Worm (Caenorhabditis elegans) whole organism, L4 larva: ENCODE data around the gene smc-5.

Source experiments
- D1046.2 ChIP-seq: fragments of 200-800 bp; sonication (Bioruptor generic); IDR thresholded peaks from 2 replicates; pipeline ENCODE4 v1.3.6; 2022; ENCODE audit warnings: missing genetic modification characterization, missing compliant biosample characterization
- F26F4.8 ChIP-seq: fragments of 200-800 bp; sonication (Bioruptor generic); conservative IDR thresholded peaks from 2 replicates; pipeline ENCODE4 v1.3.6; 2022; ENCODE audit warnings: missing genetic modification characterization, missing compliant biosample characterization
- R02D3.7 ChIP-seq: fragments of 150-350 bp; sonication (generic microtip); optimal IDR thresholded peaks from 3 replicates; lab custom pipeline; 2014; ENCODE audit warnings: missing biosample characterization, missing genetic modification characterization
- T20F7.1 ChIP-seq: fragments of 200-800 bp; sonication (Bioruptor generic); optimal IDR thresholded peaks from 2 replicates; lab custom pipeline; 2018; ENCODE audit warnings: mild to moderate bottlenecking, missing genetic modification characterization, missing compliant biosample characterization
- Y48G9A.11 ChIP-seq: fragments of 200-800 bp; sonication (Bioruptor generic); IDR thresholded peaks from 2 replicates; pipeline ENCODE4 v1.3.6; 2022; ENCODE audit warnings: missing genetic modification reagents, missing genetic modification characterization, missing compliant biosample characterization
- Y75B8A.6 ChIP-seq: fragments of 200-800 bp; sonication (Bioruptor generic); IDR thresholded peaks from 2 replicates; pipeline ENCODE4 v1.3.6; 2022; ENCODE audit warnings: missing genetic modification reagents, missing genetic modification characterization, missing compliant biosample characterization
- ZK337.2 ChIP-seq: fragments of 200-800 bp; sonication (Bioruptor generic); IDR thresholded peaks from 2 replicates; pipeline ENCODE4 v1.3.6; 2022; ENCODE audit warnings: missing genetic modification reagents, missing genetic modification characterization, missing compliant biosample characterization
- aha-1 ChIP-seq: fragments of 150-350 bp; peaks from one replicate; lab custom pipeline; 2014; ENCODE audit warnings: missing biosample characterization, missing genetic modification characterization
- aly-2 ChIP-seq: sonication (generic microtip); optimal IDR thresholded peaks from 2 replicates; lab custom pipeline; 2018; ENCODE audit warnings: missing biosample characterization, missing genetic modification characterization
- arid-1 ChIP-seq: fragments of 200-800 bp; sonication (Bioruptor generic); conservative IDR thresholded peaks from 2 replicates; pipeline ENCODE4 v1.3.6; 2022; ENCODE audit warnings: missing genetic modification reagents, missing genetic modification characterization, missing compliant biosample characterization
- ceh-28 ChIP-seq: fragments of 150-350 bp; optimal IDR thresholded peaks from 2 replicates; lab custom pipeline; 2014; ENCODE audit warnings: missing biosample characterization, missing genetic modification reagents, missing genetic modification characterization
- ceh-82 ChIP-seq: sonication (generic microtip); optimal IDR thresholded peaks from 2 replicates; lab custom pipeline; 2017; ENCODE audit warnings: missing biosample characterization, missing genetic modification characterization
- ces-1 ChIP-seq: fragments of 150-350 bp; sonication (generic microtip); optimal IDR thresholded peaks from 4 replicates; lab custom pipeline; 2014; ENCODE audit warnings: missing biosample characterization, missing genetic modification reagents, missing genetic modification characterization
- cey-2 ChIP-seq: sonication (generic microtip); optimal IDR thresholded peaks from 3 replicates; lab custom pipeline; 2017; ENCODE audit warnings: missing genetic modification characterization, mild to moderate bottlenecking, missing compliant biosample characterization, antibody characterized with exemption, borderline replicate concordance; ENCODE audit not compliant: insufficient read depth
- daf-19 ChIP-seq: fragments of 200-800 bp; sonication (Bioruptor generic); conservative IDR thresholded peaks from 2 replicates; pipeline ENCODE4 v1.3.6; 2022; ENCODE audit warnings: missing genetic modification characterization, missing compliant biosample characterization
- duxl-1 ChIP-seq: sonication (generic microtip); optimal IDR thresholded peaks from 2 replicates; lab custom pipeline; 2016; ENCODE audit warnings: mild to moderate bottlenecking, missing genetic modification characterization, moderate library complexity, missing compliant biosample characterization; ENCODE audit not compliant: poor library complexity
- dve-1 ChIP-seq: sonication (generic microtip); optimal IDR thresholded peaks from 2 replicates; lab custom pipeline; 2017; ENCODE audit warnings: antibody characterized with exemption, mild to moderate bottlenecking, missing genetic modification characterization, missing compliant biosample characterization; ENCODE audit not compliant: insufficient read depth
- egl-27 ChIP-seq: sonication (generic microtip); optimal IDR thresholded peaks from 3 replicates; lab custom pipeline; 2017; ENCODE audit warnings: missing biosample characterization, missing genetic modification reagents, missing genetic modification characterization
- fkh-10 ChIP-seq: fragments of 150-350 bp; optimal IDR thresholded peaks from 2 replicates; lab custom pipeline; 2014; ENCODE audit warnings: missing biosample characterization, missing genetic modification reagents, missing genetic modification characterization
- fos-1 ChIP-seq: fragments of 150-350 bp; optimal IDR thresholded peaks from 2 replicates; lab custom pipeline; 2014; ENCODE audit warnings: missing biosample characterization, missing genetic modification characterization
- lim-7 ChIP-seq: fragments of 200-800 bp; sonication (Bioruptor generic); IDR thresholded peaks from 2 replicates; pipeline ENCODE4 v1.3.6; 2022; ENCODE audit warnings: missing genetic modification characterization, missing compliant biosample characterization
- lin-1 ChIP-seq: fragments of 200-800 bp; sonication (Bioruptor generic); IDR thresholded peaks from 2 replicates; pipeline ENCODE4 v1.3.6; 2022; ENCODE audit warnings: missing genetic modification reagents, missing genetic modification characterization, missing compliant biosample characterization
- lin-15B ChIP-seq: fragments of 150-350 bp; sonication (generic microtip); optimal IDR thresholded peaks from 3 replicates; lab custom pipeline; 2014; ENCODE audit warnings: missing biosample characterization, missing genetic modification characterization
- lin-29 ChIP-seq: fragments of 200-800 bp; sonication (Bioruptor generic); IDR thresholded peaks from 2 replicates; pipeline ENCODE4 v1.3.6; 2022; ENCODE audit warnings: missing genetic modification reagents, missing genetic modification characterization, missing compliant biosample characterization
- lin-39 ChIP-seq: fragments of 150-350 bp; optimal IDR thresholded peaks from 2 replicates; lab custom pipeline; 2014; ENCODE audit warnings: missing biosample characterization, missing genetic modification reagents, missing genetic modification characterization
- madf-9 ChIP-seq: fragments of 200-800 bp; sonication (Bioruptor generic); conservative IDR thresholded peaks from 2 replicates; pipeline ENCODE4 v1.3.6; 2022; ENCODE audit warnings: missing genetic modification reagents, missing genetic modification characterization, missing compliant biosample characterization
- mdt-29 ChIP-seq: fragments of 200-800 bp; sonication (Bioruptor generic); IDR thresholded peaks from 2 replicates; pipeline ENCODE4 v1.3.6; 2022; ENCODE audit warnings: missing genetic modification reagents, missing genetic modification characterization, missing compliant biosample characterization
- mxl-3 ChIP-seq: fragments of 200-800 bp; sonication (Bioruptor generic); optimal IDR thresholded peaks from 2 replicates; lab custom pipeline; 2018; ENCODE audit warnings: mild to moderate bottlenecking, missing genetic modification characterization, missing compliant biosample characterization
- nhr-102 ChIP-seq: sonication (generic microtip); optimal IDR thresholded peaks from 2 replicates; lab custom pipeline; 2016; ENCODE audit warnings: mild to moderate bottlenecking, missing genetic modification characterization, moderate library complexity, missing compliant biosample characterization
- nhr-25 ChIP-seq: sonication (generic microtip); optimal IDR thresholded peaks from 2 replicates; lab custom pipeline; 2017; ENCODE audit warnings: missing genetic modification characterization, mild to moderate bottlenecking, missing compliant biosample characterization, antibody characterized with exemption, moderate library complexity, borderline replicate concordance; ENCODE audit not compliant: insufficient read depth
- nhr-28 ChIP-seq: fragments of 150-350 bp; optimal IDR thresholded peaks from 2 replicates; lab custom pipeline; 2014; ENCODE audit warnings: missing biosample characterization, missing genetic modification characterization
- nhr-48 ChIP-seq: sonication (generic microtip); optimal IDR thresholded peaks from 2 replicates; lab custom pipeline; 2016; ENCODE audit warnings: mild to moderate bottlenecking, missing genetic modification characterization, missing compliant biosample characterization
- rbr-2 ChIP-seq: sonication (generic microtip); optimal IDR thresholded peaks from 2 replicates; lab custom pipeline; 2016; ENCODE audit warnings: missing genotype, missing genetic modification characterization, missing compliant biosample characterization
- sdz-12 ChIP-seq: fragments of 200-800 bp; sonication (Bioruptor generic); optimal IDR thresholded peaks from 2 replicates; lab custom pipeline; 2018; ENCODE audit warnings: mild to moderate bottlenecking, missing genetic modification characterization, missing compliant biosample characterization
- set-16 ChIP-seq: fragments of 200-800 bp; sonication (Bioruptor generic); IDR thresholded peaks from 2 replicates; pipeline ENCODE4 v1.3.6; 2022; ENCODE audit warnings: missing genetic modification reagents, missing genetic modification characterization, missing compliant biosample characterization
- unc-62 ChIP-seq, 3 experiments: fragments of 150-350 bp in 1 of 3; sonication (generic microtip); optimal IDR thresholded peaks in 2 of 3; peaks in 1 of 3; 1 replicate in 1 of 3; 2 replicates in 2 of 3; lab custom pipeline; 2014 to 2017; ENCODE audit warnings: missing biosample characterization in 3 of 3, missing genetic modification characterization in 3 of 3, missing genetic modification reagents in 3 of 3, missing genotype in 1 of 3
- zag-1 ChIP-seq: fragments of 150-350 bp; optimal IDR thresholded peaks from 2 replicates; lab custom pipeline; 2014; ENCODE audit warnings: missing biosample characterization, missing genetic modification characterization
- ztf-7 ChIP-seq: fragments of 150-350 bp; optimal IDR thresholded peaks from 2 replicates; lab custom pipeline; 2014; ENCODE audit warnings: missing biosample characterization, missing genetic modification characterization

smc-5 gene

ce11 chrII:5093945-5094344, 32.0 kb downstream of the smc-5 start, which contains the start of gene C04G6.13:
TSS of gene C04G6.13 (plus strand) at chrII:5094245.
- no peak for TF ChIP-seq lim-7 (GFP tag; lab: Robert Waterston, UW)
- TF ChIP-seq mxl-3 (GFP tag; lab: Kevin White, UChicago), result no peak
- TF ChIP-seq nhr-25 (tag; lab: Kevin White, UChicago), result no peak
- no peak for TF ChIP-seq fos-1 (tag; lab: Kevin White, UChicago)
- TF ChIP-seq ceh-28, result no peak
- TF ChIP-seq unc-62 (GFP tag; optimal IDR thresholded peaks at IDR 0.05 in 1 of 2; lab: Kevin White, UChicago), result peak in 1 of 2 experiments; percentile 35
- TF ChIP-seq unc-62 (tag; optimal IDR thresholded peaks at IDR 0.05; lab: Kevin White, UChicago), result no peak
- no peak for TF ChIP-seq lin-29 (GFP tag; lab: Robert Waterston, UW)

ce11 chrII:5099034-5099433, 37.1 kb downstream of the smc-5 start:
- TF ChIP-seq fkh-10 (no peak), rbr-2 (tag; lab: Kevin White, UChicago) (no peak), unc-62 (GFP tag; optimal IDR thresholded peaks at IDR 0.05 in 1 of 2; lab: Kevin White, UChicago) (peak in 1 of 2 experiments; percentile 73), unc-62 (tag; optimal IDR thresholded peaks at IDR 0.05; lab: Kevin White, UChicago) (no peak), aly-2 (tag; lab: Kevin White, UChicago) (no peak), lim-7 (GFP tag; lab: Robert Waterston, UW) (no peak), dve-1 (tag; lab: Kevin White, UChicago) (no peak)

ce11 chrII:5099649-5100048, 37.7 kb downstream of the smc-5 start, which contains the start of gene C04G6.6:
TSS of gene C04G6.6 (minus strand) at chrII:5099749.
- TF ChIP-seq D1046.2 (GFP tag; lab: Robert Waterston, UW), result no peak

- TF ChIP-seq daf-19 (GFP tag; lab: Robert Waterston, UW) (no peak), aha-1 (tag; lab: Kevin White, UChicago) (peak; percentile 51)
These were observed 39.8 kb downstream of the smc-5 start, which contains the start of the genes idpb-3 and idpb-1 for ce11 chrII:5101701-5102100. TSS of gene idpb-3 (minus strand) at chrII:5101801. TSS of gene idpb-1 (plus strand) at chrII:5101984.

- TF ChIP-seq nhr-28 (tag; lab: Kevin White, UChicago) (peak; percentile 16), T20F7.1 (GFP tag; lab: Kevin White, UChicago) (no peak)
- TF ChIP-seq, all 104 proteins: peak for 1
These were observed 41.3 kb downstream of the smc-5 start for ce11 chrII:5103189-5103588.

ce11 chrII:5103784-5104457, 42.0 kb downstream of the smc-5 start, which contains the start of the genes C04G6.11 and mpk-2:
TSS of gene C04G6.11 (minus strand) at chrII:5103834.
TSS of gene mpk-2 (plus strand) at chrII:5104118.
- TF ChIP-seq sdz-12 (GFP tag; lab: Kevin White, UChicago), result no peak
- TF ChIP-seq nhr-28 (tag; lab: Kevin White, UChicago), result peak; percentile 77
- TF ChIP-seq zag-1 (tag; lab: Kevin White, UChicago), result no peak
- TF ChIP-seq ztf-7 (tag; lab: Kevin White, UChicago), result no peak
- no peak for TF ChIP-seq lin-39 (tag; lab: Kevin White, UChicago)
- TF ChIP-seq R02D3.7, result no peak
- peak; percentile 85 for TF ChIP-seq nhr-48 (tag; lab: Kevin White, UChicago)
- TF ChIP-seq egl-27 (tag; lab: Kevin White, UChicago), result no peak
- no peak for TF ChIP-seq mxl-3 (GFP tag; lab: Kevin White, UChicago)
- no peak for TF ChIP-seq daf-19 (GFP tag; lab: Robert Waterston, UW)
- no peak for TF ChIP-seq madf-9 (GFP tag; lab: Robert Waterston, UW)
- no peak for TF ChIP-seq duxl-1 (tag; lab: Kevin White, UChicago)
- peak; percentile 59; the same call in 1 of the 2 replicates for TF ChIP-seq lin-1 (GFP tag; lab: Robert Waterston, UW)
- TF ChIP-seq fkh-10, result no peak
- TF ChIP-seq F26F4.8, result no peak
- TF ChIP-seq cey-2 (tag; lab: Kevin White, UChicago), result no peak
- TF ChIP-seq nhr-102 (tag; lab: Kevin White, UChicago), result peak; percentile 51
- no peak for TF ChIP-seq Y48G9A.11
- no peak for TF ChIP-seq arid-1 (GFP tag; lab: Robert Waterston, UW)
- no peak for TF ChIP-seq ZK337.2 (GFP tag; lab: Robert Waterston, UW)
- no peak for TF ChIP-seq Y75B8A.6 (GFP tag; lab: Robert Waterston, UW)
- TF ChIP-seq set-16 (GFP tag; lab: Robert Waterston, UW), result no peak
- TF ChIP-seq lin-15B, result no peak
- no peak for TF ChIP-seq ces-1 (GFP tag; lab: Kevin White, UChicago)
- TF ChIP-seq mdt-29 (GFP tag; lab: Robert Waterston, UW), result no peak
- no peak for TF ChIP-seq ceh-82
